Worm (Caenorhabditis elegans) whole organism, young adult: Measurements from ENCODE around the gene fbxa-167.

Experiments used
- F39B2.1 ChIP-seq: fragments of 200-800 bp; sonication (Bioruptor generic); IDR thresholded peaks from 2 replicates; pipeline ENCODE4 v1.3.6; 2022; ENCODE audit warnings: missing genetic modification reagents, missing genetic modification characterization, missing compliant biosample characterization
- cebp-2 ChIP-seq: fragments of 200-800 bp; sonication (Bioruptor generic); IDR thresholded peaks from 2 replicates; pipeline ENCODE4 v1.3.6; 2022; ENCODE audit warnings: missing genetic modification characterization, missing compliant biosample characterization
- ceh-58 ChIP-seq: fragments of 200-800 bp; sonication (Bioruptor generic); IDR thresholded peaks from 2 replicates; pipeline ENCODE4 v1.3.6; 2022; ENCODE audit warnings: missing genetic modification characterization, missing compliant biosample characterization
- sea-2 ChIP-seq: fragments of 200-800 bp; sonication (Bioruptor generic); IDR thresholded peaks from 2 replicates; pipeline ENCODE4 v1.3.6; 2022; ENCODE audit warnings: missing genetic modification characterization, missing compliant biosample characterization
- zim-3 ChIP-seq: sonication (generic microtip); optimal IDR thresholded peaks from 2 replicates; lab custom pipeline; 2017; ENCODE audit warnings: mild to moderate bottlenecking, missing genetic modification characterization, moderate library complexity, missing compliant biosample characterization

- TF ChIP-seq sea-2 (no peak), cebp-2 (GFP tag; lab: Robert Waterston, UW) (no peak), F39B2.1 (GFP tag; lab: Robert Waterston, UW) (no peak), zim-3 (tag; lab: Kevin White, UChicago) (no peak), ceh-58 (GFP tag; lab: Robert Waterston, UW) (no peak)
These were observed 38.6 kb downstream of the fbxa-167 start for ce11 chrII:13679775-13680320.
